Fruit fly (Drosophila melanogaster): ENCODE data around the gene LKRSDH.

LKRSDH gene

dm6 chr2L:7809699-7810088 is 13.9 kb upstream of the LKRSDH start (continued):
- TF ChIP-seq Atf3 (GFP tag; optimal IDR thresholded peaks at IDR 0.05) (no peak), CG9727 (GFP tag; optimal IDR thresholded peaks at IDR 0.05) (no peak), zf30C (GFP tag; optimal IDR thresholded peaks at IDR 0.05) (no peak), D (optimal IDR thresholded peaks at IDR 0.05) (no peak), D (GFP tag; optimal IDR thresholded peaks at IDR 0.05) (no peak), jing (GFP tag; optimal IDR thresholded peaks at IDR 0.05) (no peak), CG12299 (tag; optimal IDR thresholded peaks at IDR 0.05) (no peak), sug (tag; optimal IDR thresholded peaks at IDR 0.05) (peak; percentile 39), pros (GFP tag; optimal IDR thresholded peaks at IDR 0.05) (peak; percentile 49), chn (GFP tag; optimal IDR thresholded peaks at IDR 0.05) (no peak), CG16863 (GFP tag; optimal IDR thresholded peaks at IDR 0.05) (no peak), kni (GFP tag; optimal IDR thresholded peaks at IDR 0.05) (peak; percentile 86), CG17829 (tag; optimal IDR thresholded peaks at IDR 0.05) (no peak), ems (GFP tag; optimal IDR thresholded peaks at IDR 0.05) (no peak), CG1024 (GFP tag; IDR thresholded peaks at IDR 0.05) (no peak), CG2889 (GFP tag; IDR thresholded peaks at IDR 0.05) (peak; percentile 29; the same call in 1 of the 3 replicates), CG12219 (GFP tag; optimal IDR thresholded peaks at IDR 0.05) (no peak), BtbVII (GFP tag; optimal IDR thresholded peaks at IDR 0.05) (no peak), CG14710 (tag; optimal IDR thresholded peaks at IDR 0.05) (no peak), CG18599 (GFP tag; optimal IDR thresholded peaks at IDR 0.05) (peak; percentile 57), Nf-YA (GFP tag; IDR thresholded peaks at IDR 0.05) (no peak), Poxn (GFP tag; IDR thresholded peaks at IDR 0.05) (no peak), Nf-YC (tag; optimal IDR thresholded peaks at IDR 0.05) (peak; percentile 15), CG11723 (GFP tag; optimal IDR thresholded peaks at IDR 0.05) (no peak), pum (GFP tag; optimal IDR thresholded peaks at IDR 0.05) (no peak), Optix (GFP tag; IDR thresholded peaks at IDR 0.05) (no peak), CoRest (tag; optimal IDR thresholded peaks at IDR 0.05) (peak; percentile 2), CG13624 (GFP tag; optimal IDR thresholded peaks at IDR 0.05) (peak; percentile 61), Bgb (GFP tag; IDR thresholded peaks at IDR 0.05; ENCODE audit: partially characterized antibody) (peak; percentile 61; the same call in 1 of the 2 replicates), CG6175 (GFP tag; IDR thresholded peaks at IDR 0.05) (no peak), CG4707 (GFP tag; optimal IDR thresholded peaks at IDR 0.05) (peak; percentile 34), BEAF-32 (GFP tag; optimal IDR thresholded peaks at IDR 0.05) (no peak), yki (optimal IDR thresholded peaks at IDR 0.05) (peak; percentile 28), da (GFP tag; optimal IDR thresholded peaks at IDR 0.05) (no peak), MBD-R2 (GFP tag; IDR thresholded peaks at IDR 0.05) (peak; percentile 34; the same call in 1 of the 2 replicates), chm (GFP tag; IDR thresholded peaks at IDR 0.05) (peak; percentile 45; the same call in 1 of the 2 replicates), psq (GFP tag; optimal IDR thresholded peaks at IDR 0.05) (no peak), pzg (GFP tag; optimal IDR thresholded peaks at IDR 0.05) (peak; percentile 48), CG7839 (tag; optimal IDR thresholded peaks at IDR 0.05) (no peak), vvl (GFP tag; IDR thresholded peaks at IDR 0.05) (peak; percentile 49; the same call in 1 of the 2 replicates), her (GFP tag; optimal IDR thresholded peaks at IDR 0.05) (peak; percentile 5), CG2120 (GFP tag; optimal IDR thresholded peaks at IDR 0.05) (peak; percentile 29), CG8359 (GFP tag; optimal IDR thresholded peaks at IDR 0.05; ENCODE audit: borderline replicate concordance) (no peak), CG8478 (optimal IDR thresholded peaks at IDR 0.05) (no peak), NC2α (GFP tag; optimal IDR thresholded peaks at IDR 0.05) (no peak), CG5245 (GFP tag; optimal IDR thresholded peaks at IDR 0.05) (no peak), CHES-1-like (GFP tag; optimal IDR thresholded peaks at IDR 0.05) (no peak), CG15479 (GFP tag; optimal IDR thresholded peaks at IDR 0.05) (no peak), CG9215 (GFP tag; IDR thresholded peaks at IDR 0.05) (no peak), CG6791 (GFP tag; IDR thresholded peaks at IDR 0.05; ENCODE audit: partially characterized antibody) (0 out of 3 replicates have a peak, but pooled peaks have one; percentile 32)
